Worm (Caenorhabditis elegans): ENCODE results near the gene elpc-4.

DNA sequence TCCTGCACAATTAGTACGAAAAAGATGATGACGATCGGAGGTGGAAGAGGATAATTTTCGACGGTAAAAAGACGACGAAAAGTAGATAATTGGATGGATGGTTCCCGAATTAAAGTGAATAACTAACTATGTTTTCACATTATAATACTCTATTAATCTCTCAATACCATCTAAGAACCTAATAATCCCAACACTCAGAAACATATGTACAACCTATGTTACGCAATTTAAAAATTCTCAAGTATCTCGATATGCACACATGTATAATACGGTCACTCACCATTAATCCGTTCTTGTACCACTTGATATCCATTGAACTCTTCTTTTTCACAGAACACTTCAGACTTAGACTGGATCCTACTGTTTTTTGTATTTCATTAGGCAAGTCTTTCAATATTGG, 16.0 kb upstream of the elpc-4 start:
- TF ChIP-seq tbx-11 (GFP tag; IDR thresholded peaks at IDR 0.05) (no peak), ama-1 (optimal IDR thresholded peaks at IDR 0.05) (no peak), aly-1 (tag; optimal IDR thresholded peaks at IDR 0.05) (no peak), sea-1 (GFP tag; conservative IDR thresholded peaks at IDR 0.05) (no peak), scrt-1 (GFP tag; IDR thresholded peaks at IDR 0.05) (no peak), hmbx-1 (tag; optimal IDR thresholded peaks at IDR 0.05) (no peak), ceh-36 (tag; optimal IDR thresholded peaks at IDR 0.05) (peak; percentile 53), F13C5.2 (tag; optimal IDR thresholded peaks at IDR 0.05) (no peak), flt-1 (GFP tag; IDR thresholded peaks at IDR 0.05) (no peak), ets-7 (tag; optimal IDR thresholded peaks at IDR 0.05) (no peak), B0310.2 (tag; optimal IDR thresholded peaks at IDR 0.05) (no peak), ceh-13 (GFP tag; optimal IDR thresholded peaks at IDR 0.05) (no peak), tra-4 (tag; optimal IDR thresholded peaks at IDR 0.05) (no peak), pes-1 (GFP tag; IDR thresholded peaks at IDR 0.05) (no peak)
